Worm (Caenorhabditis elegans) whole organism, dauer: ENCODE results near the gene smcr-8.

ENCODE experiments used
- unc-62 ChIP-seq: sonication (generic microtip); optimal IDR thresholded peaks from 2 replicates; lab custom pipeline; 2017; ENCODE audit warnings: missing biosample characterization, missing genetic modification reagents, missing genetic modification characterization

Gene smcr-8

ce11 chrIII:5026366-5026765 is 27.2 kb downstream of the smcr-8 start:
- no peak for TF ChIP-seq unc-62 (GFP tag; lab: Kevin White, UChicago)

ce11 chrIII:5027219-5027618 is 28.0 kb downstream of the smcr-8 start:
- TF ChIP-seq unc-62 (GFP tag; lab: Kevin White, UChicago): no peak

ce11 chrIII:5030629-5031028 is 31.5 kb downstream of the smcr-8 start, which contains the start of gene klp-6:
Gene klp-6 (plus strand): TSS chrIII:5030929.
- no peak for TF ChIP-seq unc-62 (GFP tag; lab: Kevin White, UChicago)

- TF ChIP-seq unc-62 (GFP tag; lab: Kevin White, UChicago): no peak
Measured at ce11 chrIII:5036158-5036557, 37.0 kb downstream of the smcr-8 start, which contains the start of gene C45G9.6. Gene C45G9.6 (plus strand): TSS chrIII:5036458.

- no peak for TF ChIP-seq unc-62 (GFP tag; lab: Kevin White, UChicago)
Measured at ce11 chrIII:5042112-5042511, 42.9 kb downstream of the smcr-8 start, which contains the start of gene nlp-43. Gene nlp-43 (plus strand): TSS chrIII:5042412.

ce11 chrIII:5044709-5045108 is 45.5 kb downstream of the smcr-8 start, which contains the start of gene C45G9.14:
Gene C45G9.14 (plus strand): TSS chrIII:5045009.
- TF ChIP-seq unc-62 (GFP tag; lab: Kevin White, UChicago): no peak

DNA sequence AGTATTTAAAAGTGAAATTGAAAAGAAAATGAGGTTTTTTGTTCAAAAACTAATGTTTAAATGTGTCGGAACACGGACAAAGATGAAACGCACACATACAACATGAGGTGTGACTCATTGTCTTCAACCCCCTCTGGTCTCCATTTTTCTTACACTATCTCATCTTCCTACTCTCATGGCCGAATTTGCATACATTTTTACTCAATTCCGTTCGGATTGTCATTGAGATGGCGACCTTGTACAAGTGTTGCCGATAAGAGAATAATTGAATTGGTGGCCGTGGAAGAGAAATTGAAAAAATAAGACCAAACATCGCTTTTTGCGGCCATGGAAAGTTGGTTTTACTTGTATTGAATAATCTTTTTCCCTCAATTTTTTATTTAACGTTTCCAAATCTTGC is 48.0 kb downstream of the smcr-8 start, which contains the start of gene txbp-3:
TSS of gene txbp-3 (minus strand) at position 285 of the 400 bp plus-strand sequence.
- TF ChIP-seq unc-62 (GFP tag; lab: Kevin White, UChicago): no peak

DNA sequence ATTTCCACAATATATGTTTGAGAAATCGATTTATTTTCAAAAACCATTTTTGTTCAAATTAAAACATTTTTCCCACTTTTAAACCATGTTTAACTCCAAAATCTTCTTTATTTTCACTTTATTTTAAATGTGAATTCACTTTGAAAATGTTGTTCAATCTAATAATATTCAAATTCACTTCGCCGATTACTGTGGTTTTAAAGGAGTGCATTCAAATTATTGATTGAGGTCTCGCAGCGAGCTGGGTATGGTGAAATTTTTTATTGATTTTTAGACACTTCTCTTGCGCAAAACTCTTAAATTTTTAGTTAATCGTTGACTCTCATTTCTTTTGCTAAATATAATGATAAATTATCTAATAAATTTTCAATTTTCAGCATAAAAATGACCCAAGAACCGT is 48.6 kb downstream of the smcr-8 start, which contains the start of gene C45G9.5:
TSS of gene C45G9.5 (plus strand) at position 378 of the 400 bp plus-strand sequence.
- TF ChIP-seq unc-62 (GFP tag; lab: Kevin White, UChicago): no peak
